Worm (Caenorhabditis elegans) whole organism, young adult: Measurements from ENCODE around the gene ZC168.2.

Source experiments
- B0035.1 ChIP-seq: sonication (generic microtip); optimal IDR thresholded peaks from 2 replicates; lab custom pipeline; 2016; ENCODE audit warnings: missing genetic modification characterization, mild to moderate bottlenecking, missing compliant biosample characterization, missing genotype, missing genetic modification reagents
- B0261.1 ChIP-seq: sonication (generic microtip); optimal IDR thresholded peaks from 2 replicates; lab custom pipeline; 2016; ENCODE audit warnings: mild to moderate bottlenecking, missing genetic modification characterization, moderate library complexity, missing compliant biosample characterization
- F49E8.2 ChIP-seq: sonication (generic microtip); optimal IDR thresholded peaks from 3 replicates; lab custom pipeline; 2017; ENCODE audit warnings: missing genetic modification characterization, mild to moderate bottlenecking, missing compliant biosample characterization, antibody characterized with exemption, moderate library complexity; ENCODE audit not compliant: insufficient read depth
- F57A8.1 ChIP-seq: fragments of 200-800 bp; sonication (Bioruptor generic); optimal IDR thresholded peaks from 2 replicates; lab custom pipeline; 2018; ENCODE audit warnings: mild to moderate bottlenecking, missing genetic modification characterization, moderate library complexity, missing compliant biosample characterization
- ZK185.1 ChIP-seq: sonication (generic microtip); optimal IDR thresholded peaks from 2 replicates; lab custom pipeline; 2016; ENCODE audit warnings: mild to moderate bottlenecking, missing genetic modification characterization, missing compliant biosample characterization; ENCODE audit not compliant: poor library complexity, severe bottlenecking
- akir-1 ChIP-seq: fragments of 200-800 bp; sonication (Bioruptor generic); optimal IDR thresholded peaks from 2 replicates; lab custom pipeline; 2018; ENCODE audit warnings: mild to moderate bottlenecking, missing genetic modification characterization, moderate library complexity, missing compliant biosample characterization
- attf-3 ChIP-seq: fragments of 200-800 bp; sonication (Bioruptor generic); conservative IDR thresholded peaks from 2 replicates; pipeline ENCODE4 v1.3.6; 2022; ENCODE audit warnings: missing genetic modification reagents, missing genetic modification characterization, missing compliant biosample characterization
- bed-2 ChIP-seq: fragments of 200-800 bp; sonication (Bioruptor generic); IDR thresholded peaks from 2 replicates; pipeline ENCODE4 v1.3.6; 2022; ENCODE audit warnings: missing genetic modification reagents, missing genetic modification characterization, missing compliant biosample characterization
- ceh-100 ChIP-seq: fragments of 200-800 bp; sonication (Bioruptor generic); IDR thresholded peaks from 2 replicates; pipeline ENCODE4 v1.3.6; 2022; ENCODE audit warnings: missing genetic modification reagents, missing genetic modification characterization, missing compliant biosample characterization
- chd-7 ChIP-seq: sonication (generic microtip); optimal IDR thresholded peaks from 2 replicates; lab custom pipeline; 2016; ENCODE audit warnings: mild to moderate bottlenecking, missing genetic modification characterization, moderate library complexity, missing compliant biosample characterization
- die-1 ChIP-seq: sonication (generic microtip); optimal IDR thresholded peaks from 2 replicates; lab custom pipeline; 2016; ENCODE audit warnings: missing genotype, mild to moderate bottlenecking, missing genetic modification characterization, missing compliant biosample characterization
- dpff-1 ChIP-seq: sonication (generic microtip); optimal IDR thresholded peaks from 2 replicates; lab custom pipeline; 2017; ENCODE audit warnings: mild to moderate bottlenecking, missing genetic modification characterization, missing compliant biosample characterization
- egl-44 ChIP-seq: fragments of 200-800 bp; sonication (Bioruptor generic); IDR thresholded peaks from 2 replicates; pipeline ENCODE4 v1.3.6; 2022; ENCODE audit warnings: missing genetic modification reagents, missing genetic modification characterization, missing compliant biosample characterization
- gei-17 ChIP-seq: fragments of 200-800 bp; sonication (Bioruptor generic); optimal IDR thresholded peaks from 2 replicates; lab custom pipeline; 2018; ENCODE audit warnings: mild to moderate bottlenecking, missing genetic modification characterization, missing compliant biosample characterization
- hlh-12 ChIP-seq: sonication (generic microtip); optimal IDR thresholded peaks from 2 replicates; lab custom pipeline; 2016; ENCODE audit warnings: missing genetic modification characterization, missing compliant biosample characterization
- hlh-26 ChIP-seq: fragments of 200-800 bp; sonication (Bioruptor generic); conservative IDR thresholded peaks from 2 replicates; pipeline ENCODE4 v1.3.6; 2022; ENCODE audit warnings: missing genetic modification reagents, missing genetic modification characterization, missing compliant biosample characterization
- hrde-1 ChIP-seq: sonication (generic microtip); optimal IDR thresholded peaks from 2 replicates; lab custom pipeline; 2016; ENCODE audit warnings: missing genetic modification characterization, mild to moderate bottlenecking, missing compliant biosample characterization, moderate library complexity, missing genotype, missing genetic modification reagents, borderline replicate concordance
- lsl-1 ChIP-seq: fragments of 200-800 bp; sonication (Bioruptor generic); optimal IDR thresholded peaks from 2 replicates; lab custom pipeline; 2018; ENCODE audit warnings: mild to moderate bottlenecking, missing genetic modification characterization, moderate library complexity, missing compliant biosample characterization
- madf-10 ChIP-seq: sonication (generic microtip); optimal IDR thresholded peaks from 2 replicates; lab custom pipeline; 2016; ENCODE audit warnings: mild to moderate bottlenecking, missing genetic modification characterization, missing compliant biosample characterization
- madf-6 ChIP-seq: fragments of 200-800 bp; sonication (Bioruptor generic); IDR thresholded peaks from 2 replicates; pipeline ENCODE4 v1.3.6; 2022; ENCODE audit warnings: missing genetic modification reagents, missing genetic modification characterization, missing compliant biosample characterization
- madf-8 ChIP-seq: fragments of 200-800 bp; sonication (Bioruptor generic); conservative IDR thresholded peaks from 2 replicates; pipeline ENCODE4 v1.3.6; 2022; ENCODE audit warnings: missing genetic modification reagents, missing genetic modification characterization, missing compliant biosample characterization
- nfyb-1 ChIP-seq: fragments of 200-800 bp; sonication (Bioruptor generic); IDR thresholded peaks from 2 replicates; pipeline ENCODE4 v1.3.6; 2022; ENCODE audit warnings: missing genetic modification reagents, missing genetic modification characterization, missing compliant biosample characterization
- rec-8 ChIP-seq, 2 experiments: sonication (generic microtip); optimal IDR thresholded peaks; 2 replicates each; lab custom pipeline; 2016; ENCODE audit warnings: mild to moderate bottlenecking in 2 of 2, missing genetic modification characterization in 2 of 2, missing genetic modification reagents in 2 of 2, missing genotype in 2 of 2, missing biosample characterization in 1 of 2, missing compliant biosample characterization in 1 of 2, moderate library complexity in 1 of 2
- sea-2 ChIP-seq: fragments of 200-800 bp; sonication (Bioruptor generic); IDR thresholded peaks from 2 replicates; pipeline ENCODE4 v1.3.6; 2022; ENCODE audit warnings: missing genetic modification characterization, missing compliant biosample characterization
- snpc-3.4 ChIP-seq: sonication (generic microtip); optimal IDR thresholded peaks from 2 replicates; lab custom pipeline; 2017; ENCODE audit warnings: missing genetic modification characterization, mild to moderate bottlenecking, missing compliant biosample characterization, antibody characterized with exemption, moderate library complexity, missing genotype, missing genetic modification reagents
- ztf-26 ChIP-seq: sonication (generic microtip); optimal IDR thresholded peaks from 2 replicates; lab custom pipeline; 2017; ENCODE audit warnings: missing genetic modification characterization, missing compliant biosample characterization

ZC168.2 gene

ce11 chrIV:10777076-10777475, 49.2 kb downstream of the ZC168.2 start:
- TF ChIP-seq B0035.1 (tag; lab: Kevin White, UChicago) (no peak), akir-1 (GFP tag; lab: Kevin White, UChicago) (no peak), F57A8.1 (GFP tag; lab: Kevin White, UChicago) (peak; percentile 27), chd-7 (tag; lab: Kevin White, UChicago) (no peak), die-1 (tag; lab: Kevin White, UChicago) (no peak), madf-6 (GFP tag; lab: Robert Waterston, UW) (peak; percentile 10; the same call in 1 of the 2 replicates)

ce11 chrIV:10777600-10777999, 49.8 kb downstream of the ZC168.2 start:
- TF ChIP-seq madf-6 (GFP tag; lab: Robert Waterston, UW) = no peak
- no peak for TF ChIP-seq F49E8.2 (tag; lab: Kevin White, UChicago)
- no peak for TF ChIP-seq nfyb-1
- no peak for TF ChIP-seq egl-44 (GFP tag; lab: Robert Waterston, UW)
- TF ChIP-seq snpc-3.4 (tag; lab: Kevin White, UChicago) = no peak
- no peak for TF ChIP-seq B0261.1 (tag; lab: Kevin White, UChicago)
- no peak for TF ChIP-seq gei-17 (GFP tag; lab: Kevin White, UChicago)
- TF ChIP-seq bed-2 (GFP tag; lab: Robert Waterston, UW) = no peak
- no peak for TF ChIP-seq attf-3 (GFP tag; lab: Robert Waterston, UW)
- no peak for TF ChIP-seq lsl-1 (GFP tag; lab: Kevin White, UChicago)
- no peak for TF ChIP-seq chd-7 (tag; lab: Kevin White, UChicago)
- no peak for TF ChIP-seq sea-2 (GFP tag; lab: Robert Waterston, UW)
- TF ChIP-seq hrde-1 (tag; lab: Kevin White, UChicago) = no peak
- TF ChIP-seq ceh-100 = no peak
- TF ChIP-seq rec-8 (tag; optimal IDR thresholded peaks at IDR 0.05; lab: Kevin White, UChicago) = no peak
- no peak for TF ChIP-seq madf-8
- no peak for TF ChIP-seq hlh-12
- no peak for TF ChIP-seq B0035.1 (tag; lab: Kevin White, UChicago)
- no peak for TF ChIP-seq madf-10 (tag; lab: Kevin White, UChicago)
- no peak for TF ChIP-seq hlh-26 (GFP tag; lab: Robert Waterston, UW)

ce11 chrIV:10778582-10778981, 50.7 kb downstream of the ZC168.2 start:
- TF ChIP-seq ZK185.1 = peak; percentile 6
- TF ChIP-seq dpff-1 (tag; lab: Kevin White, UChicago) = no peak
- TF ChIP-seq ztf-26 = peak; percentile 11
- TF ChIP-seq nfyb-1 = peak; percentile 21; the same call in 1 of the 2 replicates
